Fruit fly (Drosophila melanogaster) whole organism, embryonic: ENCODE results near the gene Ptp4E.

Experiments
- ATbp ChIP-seq: fragments of 200-800 bp; sonication (Bioruptor generic); optimal IDR thresholded peaks from 2 replicates; lab custom pipeline; 2017; ENCODE audit warnings: missing biosample characterization, mild to moderate bottlenecking, missing genetic modification characterization, missing genetic modification reagents
- Antp ChIP-seq: fragments of 200-800 bp; sonication (Bioruptor generic); optimal IDR thresholded peaks from 3 replicates; lab custom pipeline; 2016; ENCODE audit warnings: missing biosample characterization, missing genetic modification characterization
- Blimp-1 ChIP-seq: fragments of 200-800 bp; sonication (Bioruptor generic); optimal IDR thresholded peaks from 3 replicates; lab custom pipeline; 2018; ENCODE audit warnings: missing biosample characterization, missing genetic modification characterization, mild to moderate bottlenecking, moderate library complexity, missing genetic modification reagents
- CG10321 ChIP-seq: fragments of 200-800 bp; sonication (Bioruptor generic); IDR thresholded peaks from 2 replicates; pipeline ENCODE4 v1.3.6; 2022; ENCODE audit warnings: missing biosample characterization, missing genetic modification characterization
- CG10431 ChIP-seq: fragments of 200-800 bp; sonication (Bioruptor generic); optimal IDR thresholded peaks from 3 replicates; lab custom pipeline; 2018; ENCODE audit warnings: missing biosample characterization, mild to moderate bottlenecking, missing genetic modification characterization
- CG11723 ChIP-seq: fragments of 200-800 bp; sonication (Bioruptor generic); optimal IDR thresholded peaks from 2 replicates; lab custom pipeline; 2017; ENCODE audit warnings: missing biosample characterization, mild to moderate bottlenecking, missing genetic modification characterization
- CG14050 ChIP-seq: fragments of 200-800 bp; sonication (Bioruptor generic); IDR thresholded peaks from 3 replicates; pipeline ENCODE4 v1.3.6; 2022; ENCODE audit warnings: missing biosample characterization, missing genetic modification characterization
- CG14441 ChIP-seq: fragments of 200-800 bp; sonication (Bioruptor generic); IDR thresholded peaks from 2 replicates; pipeline ENCODE4 v1.3.6; 2022; ENCODE audit warnings: missing biosample characterization, missing genetic modification characterization
- CG14965 ChIP-seq: fragments of 200-800 bp; sonication (Bioruptor generic); optimal IDR thresholded peaks from 2 replicates; lab custom pipeline; 2016; ENCODE audit warnings: missing biosample characterization, missing genetic modification characterization, borderline replicate concordance
- CG1602 ChIP-seq: fragments of 200-800 bp; sonication (Bioruptor generic); optimal IDR thresholded peaks from 3 replicates; lab custom pipeline; 2016; ENCODE audit warnings: missing biosample characterization, missing genetic modification characterization
- CG16863 ChIP-seq: fragments of 200-800 bp; sonication (Bioruptor generic); optimal IDR thresholded peaks from 3 replicates; lab custom pipeline; 2016; ENCODE audit warnings: missing biosample characterization, missing genetic modification characterization
- CG17802 ChIP-seq: fragments of 200-800 bp; sonication (Bioruptor generic); optimal IDR thresholded peaks from 2 replicates; lab custom pipeline; 2018; ENCODE audit warnings: missing biosample characterization, mild to moderate bottlenecking, missing genetic modification characterization, moderate library complexity
- CG2678 ChIP-seq: fragments of 200-800 bp; sonication (Bioruptor generic); optimal IDR thresholded peaks from 3 replicates; lab custom pipeline; 2019; ENCODE audit warnings: missing biosample characterization, mild to moderate bottlenecking, missing genetic modification characterization, moderate library complexity
- CG2712 ChIP-seq: fragments of 200-800 bp; optimal IDR thresholded peaks from 3 replicates; lab custom pipeline; 2019; ENCODE audit warnings: missing biosample characterization, mild to moderate bottlenecking, missing genetic modification characterization, moderate library complexity
- CG2875 ChIP-seq: fragments of 200-800 bp; sonication (Bioruptor generic); optimal IDR thresholded peaks from 2 replicates; lab custom pipeline; 2017; ENCODE audit warnings: missing biosample characterization, mild to moderate bottlenecking, missing genetic modification characterization, missing genetic modification reagents
- CG31224 ChIP-seq: fragments of 200-800 bp; sonication (Bioruptor generic); IDR thresholded peaks from 2 replicates; pipeline ENCODE4 v1.3.6; 2022; ENCODE audit warnings: missing biosample characterization, missing genetic modification characterization
- CG32772 ChIP-seq: fragments of 200-800 bp; sonication (Bioruptor generic); IDR thresholded peaks from 2 replicates; pipeline ENCODE4 v1.3.6; 2022; ENCODE audit warnings: missing biosample characterization, missing genetic modification characterization
- CG43689 ChIP-seq: fragments of 200-800 bp; sonication (Bioruptor generic); IDR thresholded peaks from 2 replicates; pipeline ENCODE4 v1.3.6; 2022; ENCODE audit warnings: missing biosample characterization, missing genetic modification characterization
- CG8924 ChIP-seq: fragments of 200-800 bp; optimal IDR thresholded peaks from 3 replicates; lab custom pipeline; 2019; ENCODE audit warnings: missing biosample characterization, mild to moderate bottlenecking, missing genetic modification characterization, moderate library complexity
- CG9797 ChIP-seq: fragments of 200-800 bp; sonication (Bioruptor generic); optimal IDR thresholded peaks from 3 replicates; lab custom pipeline; 2018; ENCODE audit warnings: missing biosample characterization, mild to moderate bottlenecking, missing genetic modification characterization
- Dll ChIP-seq: fragments of 200-800 bp; sonication (Bioruptor generic); IDR thresholded peaks from 4 replicates; pipeline ENCODE4 v1.3.6; 2022; ENCODE audit warnings: missing biosample characterization, missing genetic modification characterization; ENCODE audit not compliant: partially characterized antibody
- E2f1 ChIP-seq: fragments of 200-800 bp; sonication (Bioruptor generic); IDR thresholded peaks from 2 replicates; pipeline ENCODE4 v1.3.6; 2022; ENCODE audit warnings: missing biosample characterization, missing genetic modification characterization
- Hey ChIP-seq: fragments of 200-800 bp; sonication (Bioruptor generic); optimal IDR thresholded peaks from 3 replicates; lab custom pipeline; 2018; ENCODE audit warnings: missing biosample characterization, mild to moderate bottlenecking, missing genetic modification characterization
- MTF-1 ChIP-seq: fragments of 200-800 bp; sonication (Bioruptor generic); optimal IDR thresholded peaks from 2 replicates; lab custom pipeline; 2018; ENCODE audit warnings: missing biosample characterization, mild to moderate bottlenecking, missing genetic modification characterization, borderline replicate concordance
- Myb ChIP-seq: fragments of 200-800 bp; sonication (Bioruptor generic); optimal IDR thresholded peaks from 2 replicates; lab custom pipeline; 2016; ENCODE audit warnings: missing biosample characterization, missing genetic modification characterization
- NfI ChIP-seq: fragments of 200-800 bp; sonication (Bioruptor generic); optimal IDR thresholded peaks from 3 replicates; lab custom pipeline; 2018; ENCODE audit warnings: missing biosample characterization, mild to moderate bottlenecking, missing genetic modification characterization, moderate library complexity
- Oaz ChIP-seq: fragments of 200-800 bp; sonication (Bioruptor generic); IDR thresholded peaks from 2 replicates; pipeline ENCODE4 v1.3.6; 2022; ENCODE audit warnings: missing biosample characterization, missing genetic modification characterization
- Vsx1 ChIP-seq: fragments of 200-800 bp; sonication (Bioruptor generic); optimal IDR thresholded peaks from 2 replicates; lab custom pipeline; 2017; ENCODE audit warnings: missing biosample characterization, mild to moderate bottlenecking, missing genetic modification characterization, missing genetic modification reagents
- Xbp1 ChIP-seq: fragments of 200-800 bp; sonication (Bioruptor generic); optimal IDR thresholded peaks from 3 replicates; lab custom pipeline; 2016; ENCODE audit warnings: missing biosample characterization, mild to moderate bottlenecking, missing genetic modification characterization
- ab ChIP-seq: fragments of 200-800 bp; sonication (Bioruptor generic); optimal IDR thresholded peaks from 2 replicates; lab custom pipeline; 2016; ENCODE audit warnings: missing biosample characterization, missing genetic modification characterization
- al ChIP-seq: fragments of 200-800 bp; sonication (Bioruptor generic); IDR thresholded peaks from 2 replicates; pipeline ENCODE4 v1.3.6; 2022; ENCODE audit warnings: missing biosample characterization, missing genetic modification characterization
- amos ChIP-seq: fragments of 200-800 bp; sonication (Bioruptor generic); IDR thresholded peaks from 2 replicates; pipeline ENCODE4 v1.3.6; 2022; ENCODE audit warnings: missing biosample characterization, missing genetic modification characterization; ENCODE audit not compliant: partially characterized antibody
- ap ChIP-seq: fragments of 200-800 bp; sonication (Bioruptor generic); IDR thresholded peaks from 2 replicates; pipeline ENCODE4 v1.3.6; 2022; ENCODE audit warnings: missing biosample characterization, missing genetic modification characterization
- br ChIP-seq: fragments of >200 bp; optimal IDR thresholded peaks from 2 replicates; lab custom pipeline; 2017
- crc ChIP-seq: fragments of 200-800 bp; sonication (Bioruptor generic); optimal IDR thresholded peaks from 2 replicates; lab custom pipeline; 2016; ENCODE audit warnings: missing biosample characterization, missing genetic modification characterization
- cwo ChIP-seq: fragments of 200-800 bp; sonication (Bioruptor generic); optimal IDR thresholded peaks from 3 replicates; lab custom pipeline; 2017; ENCODE audit warnings: missing biosample characterization, missing genetic modification characterization, mild to moderate bottlenecking, moderate library complexity, missing genetic modification reagents
- da ChIP-seq: fragments of 200-800 bp; sonication (Bioruptor generic); optimal IDR thresholded peaks from 2 replicates; lab custom pipeline; 2016; ENCODE audit warnings: missing biosample characterization, missing genetic modification characterization
- dan ChIP-seq: fragments of 200-800 bp; sonication (Bioruptor generic); IDR thresholded peaks from 2 replicates; pipeline ENCODE4 v1.3.6; 2022; ENCODE audit warnings: missing biosample characterization, missing genetic modification characterization
- insv ChIP-seq, 2 experiments: fragments of 200-800 bp; sonication (Bioruptor generic); optimal IDR thresholded peaks; 3 replicates each; lab custom pipeline; 2016 to 2018; ENCODE audit warnings: missing biosample characterization in 2 of 2, missing genetic modification characterization in 2 of 2
- kni ChIP-seq: fragments of 200-800 bp; sonication (Bioruptor generic); optimal IDR thresholded peaks from 3 replicates; lab custom pipeline; 2017; ENCODE audit warnings: mild to moderate bottlenecking, missing biosample characterization, missing genetic modification reagents, missing genetic modification characterization
- mirr ChIP-seq: fragments of 200-800 bp; sonication (Bioruptor generic); optimal IDR thresholded peaks from 3 replicates; lab custom pipeline; 2018; ENCODE audit warnings: missing biosample characterization, mild to moderate bottlenecking, missing genetic modification characterization
- nau ChIP-seq: fragments of 200-800 bp; sonication (Bioruptor generic); optimal IDR thresholded peaks from 3 replicates; lab custom pipeline; 2017; ENCODE audit warnings: missing biosample characterization, mild to moderate bottlenecking, missing genetic modification characterization, missing genetic modification reagents
- oc ChIP-seq: fragments of 200-800 bp; sonication (Bioruptor generic); optimal IDR thresholded peaks from 2 replicates; lab custom pipeline; 2018; ENCODE audit warnings: missing biosample characterization, mild to moderate bottlenecking, missing genetic modification characterization, moderate library complexity
- org-1 ChIP-seq: fragments of 200-800 bp; sonication (Bioruptor generic); optimal IDR thresholded peaks from 2 replicates; lab custom pipeline; 2017; ENCODE audit warnings: missing biosample characterization, missing genetic modification characterization
- pnt ChIP-seq: fragments of 200-800 bp; sonication (Bioruptor generic); optimal IDR thresholded peaks from 3 replicates; lab custom pipeline; 2016; ENCODE audit warnings: missing biosample characterization, missing genetic modification characterization
- psq ChIP-seq: fragments of 200-800 bp; sonication (Bioruptor generic); optimal IDR thresholded peaks from 2 replicates; lab custom pipeline; 2017; ENCODE audit warnings: missing biosample characterization, missing genetic modification characterization
- ro ChIP-seq: fragments of 200-800 bp; sonication (Bioruptor generic); IDR thresholded peaks from 2 replicates; pipeline ENCODE4 v1.3.6; 2022; ENCODE audit warnings: missing biosample characterization, missing genetic modification characterization
- sob ChIP-seq: fragments of 200-800 bp; sonication (Bioruptor generic); IDR thresholded peaks from 2 replicates; pipeline ENCODE4 v1.3.6; 2022; ENCODE audit warnings: missing biosample characterization, missing genetic modification characterization
- wek ChIP-seq: fragments of 200-800 bp; sonication (Bioruptor generic); optimal IDR thresholded peaks from 3 replicates; lab custom pipeline; 2018; ENCODE audit warnings: missing biosample characterization, mild to moderate bottlenecking, missing genetic modification characterization, moderate library complexity
- zen2 ChIP-seq: fragments of 200-800 bp; sonication (Bioruptor generic); IDR thresholded peaks from 3 replicates; pipeline ENCODE4 v1.3.6; 2022; ENCODE audit warnings: missing biosample characterization, missing genetic modification characterization; ENCODE audit not compliant: partially characterized antibody

Gene Ptp4E

DNA sequence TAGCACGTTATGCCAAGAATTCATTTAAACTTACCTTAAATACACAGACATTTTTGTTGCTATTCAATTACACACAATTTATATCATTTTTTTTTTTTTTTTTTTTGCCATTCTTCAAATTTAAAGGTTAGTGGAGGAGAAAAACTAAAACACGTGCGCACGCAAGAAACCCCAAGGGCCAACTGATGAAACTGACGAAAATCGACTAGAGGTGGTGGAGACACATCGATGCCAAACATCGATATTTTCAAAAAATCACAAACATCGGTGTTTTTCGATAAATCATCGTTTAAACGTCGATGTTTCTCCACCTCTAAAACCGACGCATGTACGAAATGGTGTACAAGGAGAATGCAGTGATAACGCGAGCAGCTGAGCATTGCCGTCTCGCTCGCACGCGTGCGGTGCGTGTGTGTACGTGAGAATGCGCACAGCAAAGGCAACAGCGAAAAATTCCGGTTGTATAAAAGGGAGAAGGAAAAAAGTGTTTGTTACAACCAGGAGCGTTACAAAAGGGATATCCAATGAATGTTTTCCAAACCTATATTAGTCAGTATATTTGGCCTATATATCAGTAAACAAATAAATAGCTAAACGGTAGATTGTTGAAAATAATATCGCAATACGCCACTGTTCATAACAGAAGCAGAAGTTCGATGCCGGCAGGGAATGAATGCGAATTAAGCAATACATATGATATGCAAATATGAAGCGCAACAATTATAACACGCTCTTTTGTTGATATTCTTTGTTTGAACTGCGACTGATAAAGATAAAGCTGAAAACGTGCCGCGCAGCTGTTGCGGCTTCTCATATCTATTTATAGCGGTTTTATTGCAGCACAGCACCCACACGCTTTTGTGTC is 2.7 kb upstream of the Ptp4E start:
- TF ChIP-seq CG14965 (GFP tag; lab: Kevin White, UChicago) (no peak), E2f1 (GFP tag; lab: Robert Waterston, UW) (no peak), Xbp1 (GFP tag; lab: Kevin White, UChicago) (no peak), ab (GFP tag; lab: Kevin White, UChicago) (no peak), mirr (GFP tag; lab: Kevin White, UChicago) (no peak), CG14441 (GFP tag; lab: Robert Waterston, UW) (no peak), kni (GFP tag; lab: Kevin White, UChicago) (no peak), Vsx1 (GFP tag; lab: Kevin White, UChicago) (no peak), Hey (no peak), CG32772 (no peak), Dll (GFP tag; lab: Robert Waterston, UW) (no peak), amos (GFP tag; lab: Robert Waterston, UW) (no peak), sob (GFP tag; lab: Robert Waterston, UW) (no peak), dan (no peak), CG9797 (no peak), NfI (GFP tag; lab: Kevin White, UChicago) (no peak), ap (GFP tag; lab: Robert Waterston, UW) (no peak), CG10431 (GFP tag; lab: Kevin White, UChicago) (no peak), zen2 (GFP tag; lab: Robert Waterston, UW) (no peak), ro (GFP tag; lab: Robert Waterston, UW) (no peak), psq (GFP tag; lab: Kevin White, UChicago) (peak; percentile 95), br (lab: Kevin White, UChicago) (no peak), CG14050 (GFP tag; lab: Robert Waterston, UW) (no peak), ATbp (GFP tag; lab: Kevin White, UChicago) (peak; percentile 41), CG16863 (GFP tag; lab: Kevin White, UChicago) (no peak), Myb (GFP tag; lab: Kevin White, UChicago) (peak; percentile 3), insv (GFP tag; optimal IDR thresholded peaks at IDR 0.05; lab: Kevin White, UChicago) (no peak), nau (GFP tag; lab: Kevin White, UChicago) (peak; percentile 92), al (GFP tag; lab: Robert Waterston, UW) (no peak), CG17802 (tag; lab: Kevin White, UChicago) (no peak), crc (no peak), CG2678 (tag; lab: Kevin White, UChicago) (no peak), cwo (GFP tag; lab: Kevin White, UChicago) (peak; percentile 80), CG31224 (GFP tag; lab: Robert Waterston, UW) (no peak), CG2712 (tag; lab: Kevin White, UChicago) (no peak), Antp (GFP tag; lab: Kevin White, UChicago) (no peak), CG1602 (GFP tag; lab: Kevin White, UChicago) (no peak), Blimp-1 (no peak), pnt (no peak), CG43689 (no peak), CG8924 (peak; percentile 4), MTF-1 (GFP tag; lab: Kevin White, UChicago) (no peak), Oaz (GFP tag; lab: Robert Waterston, UW) (no peak), CG11723 (GFP tag; lab: Kevin White, UChicago) (no peak), da (GFP tag; lab: Kevin White, UChicago) (no peak), CG10321 (no peak), wek (peak; percentile 21), oc (tag; lab: Kevin White, UChicago) (no peak), org-1 (peak; percentile 21), CG2875 (peak; percentile 2)
